Worm (Caenorhabditis elegans): ENCODE results near the gene frm-5.2.
"Not testable (repeated sequence)": the region's sequence is repeated elsewhere in the genome, so short reads cannot be mapped to it uniquely, and the experiment has no call there.

The frm-5.2 gene

ce11 chrIV:341-740, at the start of gene frm-5.2:
Gene frm-5.2, plus strand, starts transcription at chrIV:641.
- not testable (repeated sequence) for TF ChIP-seq unc-42, che-1, unc-86 (tag; optimal IDR thresholded peaks at IDR 0.05)

- TF ChIP-seq ceh-34 (tag; optimal IDR thresholded peaks at IDR 0.05): no peak
- no peak for TF ChIP-seq pha-4 (tag; optimal IDR thresholded peaks at IDR 0.05)
- no peak for TF ChIP-seq C38D4.7 (GFP tag; optimal IDR thresholded peaks at IDR 0.05)
- no peak for TF ChIP-seq dmd-4 (tag; optimal IDR thresholded peaks at IDR 0.05; ENCODE audit: borderline replicate concordance)
- no peak for TF ChIP-seq Y22D7AL.16 (tag; optimal IDR thresholded peaks at IDR 0.05)
- TF ChIP-seq elt-2 (tag; optimal IDR thresholded peaks at IDR 0.05): no peak
- TF ChIP-seq fax-1 (tag; optimal IDR thresholded peaks at IDR 0.05): no peak
- TF ChIP-seq tbx-2 (tag; optimal IDR thresholded peaks at IDR 0.05): no peak
- no peak for TF ChIP-seq T23F11.4 (GFP tag; optimal IDR thresholded peaks at IDR 0.05)
- TF ChIP-seq nfya-1 (tag; optimal IDR thresholded peaks at IDR 0.05): no peak
- no peak for TF ChIP-seq fkh-10 (GFP tag; optimal IDR thresholded peaks at IDR 0.05)
- TF ChIP-seq ama-1 (optimal IDR thresholded peaks at IDR 0.05): no peak
- TF ChIP-seq ceh-22 (tag; optimal IDR thresholded peaks at IDR 0.05): no peak
- no peak for TF ChIP-seq pag-3 (tag; optimal IDR thresholded peaks at IDR 0.05; ENCODE audit: borderline replicate concordance)
- TF ChIP-seq unc-86 (tag; optimal IDR thresholded peaks at IDR 0.05): no peak
- TF ChIP-seq pat-9 (tag; optimal IDR thresholded peaks at IDR 0.05): no peak
Measured at ce11 chrIV:48780-49179, 48.3 kb downstream of the frm-5.2 start, which contains the start of gene frm-5.1. Gene frm-5.1, minus strand, starts transcription at chrIV:48880.

- TF ChIP-seq elt-2 (tag; optimal IDR thresholded peaks at IDR 0.05) (peak; percentile 2), ceh-2 (tag; optimal IDR thresholded peaks at IDR 0.05) (peak; percentile 9), tbx-7 (tag; optimal IDR thresholded peaks at IDR 0.05) (no peak), pros-1 (tag; optimal IDR thresholded peaks at IDR 0.05) (peak; percentile 37), rnt-1 (tag; optimal IDR thresholded peaks at IDR 0.05) (no peak), unc-42 (tag; optimal IDR thresholded peaks at IDR 0.05) (no peak), ref-2 (tag; optimal IDR thresholded peaks at IDR 0.05) (peak; percentile 76), ceh-31 (tag; optimal IDR thresholded peaks at IDR 0.05) (peak; percentile 53), zip-5 (tag; optimal IDR thresholded peaks at IDR 0.05) (no peak), pqm-1 (tag; optimal IDR thresholded peaks at IDR 0.05) (no peak), elt-4 (tag; optimal IDR thresholded peaks at IDR 0.05) (no peak), ceh-9 (tag; optimal IDR thresholded peaks at IDR 0.05) (no peak), pha-2 (tag; optimal IDR thresholded peaks at IDR 0.05) (no peak), ama-1 (optimal IDR thresholded peaks at IDR 0.05) (peak; percentile 7), syd-9 (tag; optimal IDR thresholded peaks at IDR 0.05) (no peak), ceh-34 (tag; optimal IDR thresholded peaks at IDR 0.05) (no peak), dve-1 (tag; optimal IDR thresholded peaks at IDR 0.05) (peak; percentile 59), unc-3 (GFP tag; conservative IDR thresholded peaks at IDR 0.05) (no peak), unc-3 (tag; optimal IDR thresholded peaks at IDR 0.05) (no peak), ceh-18 (tag; optimal IDR thresholded peaks at IDR 0.05) (peak; percentile 13), odd-2 (tag; optimal IDR thresholded peaks at IDR 0.05) (no peak), nhr-232 (tag; optimal IDR thresholded peaks at IDR 0.05) (no peak), npax-4 (tag; optimal IDR thresholded peaks at IDR 0.05) (no peak), unc-86 (tag; optimal IDR thresholded peaks at IDR 0.05) (no peak), nfya-1 (tag; optimal IDR thresholded peaks at IDR 0.05) (peak; percentile 60), T23F11.4 (GFP tag; optimal IDR thresholded peaks at IDR 0.05) (no peak), tbx-2 (tag; optimal IDR thresholded peaks at IDR 0.05) (peak; percentile 32), ceh-45 (GFP tag; IDR thresholded peaks at IDR 0.05) (no peak)
Measured at ce11 chrIV:51219-51618, 50.8 kb downstream of the frm-5.2 start.

- TF ChIP-seq elt-4 (tag; optimal IDR thresholded peaks at IDR 0.05) (no peak), rnt-1 (tag; optimal IDR thresholded peaks at IDR 0.05) (no peak), ceh-45 (GFP tag; IDR thresholded peaks at IDR 0.05) (no peak), hlh-8 (tag; optimal IDR thresholded peaks at IDR 0.05) (no peak), ceh-34 (tag; optimal IDR thresholded peaks at IDR 0.05) (no peak), sdc-2 (tag; optimal IDR thresholded peaks at IDR 0.05) (no peak), hlh-13 (GFP tag; optimal IDR thresholded peaks at IDR 0.05) (no peak), ref-2 (tag; optimal IDR thresholded peaks at IDR 0.05) (no peak), C38D4.7 (GFP tag; optimal IDR thresholded peaks at IDR 0.05) (no peak), pha-4 (tag; optimal IDR thresholded peaks at IDR 0.05) (no peak), fax-1 (tag; optimal IDR thresholded peaks at IDR 0.05) (no peak), ama-1 (optimal IDR thresholded peaks at IDR 0.05) (no peak), K02D7.2 (tag; optimal IDR thresholded peaks at IDR 0.05) (no peak), pag-3 (tag; optimal IDR thresholded peaks at IDR 0.05; ENCODE audit: borderline replicate concordance) (no peak), zip-5 (tag; optimal IDR thresholded peaks at IDR 0.05) (no peak), fkh-10 (GFP tag; optimal IDR thresholded peaks at IDR 0.05) (no peak), unc-55 (GFP tag; optimal IDR thresholded peaks at IDR 0.05) (no peak), nhr-11 (tag; optimal IDR thresholded peaks at IDR 0.05) (no peak)
Measured at ce11 chrIV:53539-53938, 53.1 kb downstream of the frm-5.2 start, which contains the start of gene T05C7.4. Gene T05C7.4, minus strand, starts transcription at chrIV:53639.
